Worm (Caenorhabditis elegans): ENCODE data around the gene T25B9.11.

Gene T25B9.11

ce11 chrIV:10811388-10811787 is 47.1 kb downstream of the T25B9.11 start:
- TF ChIP-seq elt-3 (tag; optimal IDR thresholded peaks at IDR 0.05): no peak
- TF ChIP-seq pha-4 (tag; optimal IDR thresholded peaks at IDR 0.05): peak; percentile 5

DNA sequence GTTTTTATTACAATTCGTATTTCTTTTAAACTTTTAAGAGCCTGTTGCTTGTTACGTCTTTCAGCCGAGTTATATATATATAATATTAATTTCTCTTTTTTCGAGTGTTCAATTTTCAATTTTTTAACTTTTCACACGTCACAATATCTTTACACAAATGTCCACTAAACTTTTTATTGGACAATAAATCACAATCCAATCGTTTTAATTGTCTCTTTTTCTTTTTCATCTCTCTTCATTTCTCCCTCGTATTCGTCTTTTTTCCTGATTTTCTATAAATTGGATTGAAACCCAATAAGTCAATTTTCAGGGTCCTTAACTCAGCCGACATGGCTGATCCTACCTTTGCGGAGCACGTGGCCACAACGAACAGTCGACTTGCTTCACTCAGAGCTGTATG is 47.8 kb downstream of the T25B9.11 start, which contains the start of gene miz-1:
miz-1 (plus strand) TSS at position 301 of the 400 bp plus-strand sequence.
- TF ChIP-seq R02D3.7 (tag; optimal IDR thresholded peaks at IDR 0.05): no peak
- TF ChIP-seq egl-5 (tag; optimal IDR thresholded peaks at IDR 0.05): peak; percentile 59
- TF ChIP-seq daf-12 (tag; optimal IDR thresholded peaks at IDR 0.05): no peak
- no peak for TF ChIP-seq nhr-25 (tag; optimal IDR thresholded peaks at IDR 0.05)
- TF ChIP-seq unc-39 (tag; optimal IDR thresholded peaks at IDR 0.05): no peak

Data from whole organism, L3 larva.